Fruit fly (Drosophila melanogaster) whole organism, adult: ENCODE data around the gene CG17600.

Experiments used
- CG12768 ChIP-seq: fragments of 200-800 bp; sonication (Bioruptor generic); optimal IDR thresholded peaks from 2 replicates; lab custom pipeline; 2017; ENCODE audit warnings: missing biosample characterization, missing genetic modification characterization, mild to moderate bottlenecking, moderate library complexity, missing genetic modification reagents
- CG14711 ChIP-seq: fragments of 200-800 bp; sonication (Bioruptor generic); optimal IDR thresholded peaks from 2 replicates; lab custom pipeline; 2018; ENCODE audit warnings: missing biosample characterization, mild to moderate bottlenecking, missing genetic modification characterization, moderate library complexity
- CG33017 ChIP-seq: fragments of 200-800 bp; sonication (Bioruptor generic); optimal IDR thresholded peaks from 2 replicates; lab custom pipeline; 2018; ENCODE audit warnings: missing biosample characterization, mild to moderate bottlenecking, missing genetic modification characterization, moderate library complexity
- CG5204 ChIP-seq: fragments of 200-800 bp; sonication (Bioruptor generic); optimal IDR thresholded peaks from 2 replicates; lab custom pipeline; 2016; ENCODE audit warnings: missing biosample characterization, missing genetic modification characterization
- CG7045 ChIP-seq: fragments of 200-800 bp; sonication (Bioruptor generic); optimal IDR thresholded peaks from 2 replicates; lab custom pipeline; 2017; ENCODE audit warnings: missing biosample characterization, mild to moderate bottlenecking, missing genetic modification characterization
- Crg-1 ChIP-seq: fragments of 200-800 bp; sonication (Bioruptor generic); optimal IDR thresholded peaks from 2 replicates; lab custom pipeline; 2016; ENCODE audit warnings: missing biosample characterization, missing genetic modification characterization
- Hr96 ChIP-seq: fragments of 200-800 bp; sonication (Bioruptor generic); optimal IDR thresholded peaks from 2 replicates; lab custom pipeline; 2016; ENCODE audit warnings: missing biosample characterization, missing genetic modification characterization
- cic ChIP-seq: fragments of 200-800 bp; sonication (Bioruptor generic); optimal IDR thresholded peaks from 2 replicates; lab custom pipeline; 2017; ENCODE audit warnings: missing biosample characterization, mild to moderate bottlenecking, missing genetic modification characterization, moderate library complexity
- cnc ChIP-seq, 2 experiments: fragments of >200 bp; optimal IDR thresholded peaks; 2 replicates each; lab custom pipeline; 2017
- kay ChIP-seq: fragments of 200-800 bp; sonication (Bioruptor generic); peaks from one replicate; lab custom pipeline; 2016; ENCODE audit warnings: missing biosample characterization, missing genetic modification characterization, borderline replicate concordance
- tj ChIP-seq: fragments of 200-800 bp; sonication (Bioruptor generic); optimal IDR thresholded peaks from 3 replicates; lab custom pipeline; 2017; ENCODE audit warnings: missing biosample characterization, mild to moderate bottlenecking, missing genetic modification characterization, moderate library complexity
- toe ChIP-seq: fragments of 200-800 bp; sonication (Bioruptor generic); optimal IDR thresholded peaks from 2 replicates; lab custom pipeline; 2016; ENCODE audit warnings: missing biosample characterization, missing genetic modification characterization

dm6 chrX:22544222-22544621 is 29.2 kb downstream of the CG17600 start, which contains the start of gene Cluap1:
- no peak for TF ChIP-seq cnc (optimal IDR thresholded peaks at IDR 0.05; lab: Kevin White, UChicago)
- no peak for TF ChIP-seq cic (GFP tag; lab: Kevin White, UChicago)
- TF ChIP-seq toe (GFP tag; lab: Kevin White, UChicago) = no peak
- TF ChIP-seq Hr96 = no peak
- no peak for TF ChIP-seq tj (GFP tag; lab: Kevin White, UChicago)
- TF ChIP-seq CG5204 (GFP tag; lab: Kevin White, UChicago) = no peak
- TF ChIP-seq CG7045 (GFP tag; lab: Kevin White, UChicago) = no peak
- TF ChIP-seq Crg-1 (GFP tag; lab: Kevin White, UChicago) = no peak
- TF ChIP-seq CG33017 (tag; lab: Kevin White, UChicago) = no peak
- no peak for TF ChIP-seq kay (GFP tag; lab: Kevin White, UChicago)
- TF ChIP-seq CG12768 = no peak
- TF ChIP-seq CG14711 = no peak
